Worm (Caenorhabditis elegans) whole organism, midembryonic: ENCODE data around the gene sds-22.

Experiments
- T22C8.4 ChIP-seq: fragments of 200-800 bp; sonication (Bioruptor generic); IDR thresholded peaks from 2 replicates; pipeline ENCODE4 v1.3.6; 2022; ENCODE audit warnings: missing genetic modification characterization, missing compliant biosample characterization
- cog-1 ChIP-seq: sonication (generic microtip); optimal IDR thresholded peaks from 2 replicates; lab custom pipeline; 2016; ENCODE audit warnings: missing genetic modification characterization, missing compliant biosample characterization
- flt-1 ChIP-seq: fragments of 200-800 bp; sonication (Bioruptor generic); IDR thresholded peaks from 2 replicates; pipeline ENCODE4 v1.3.6; 2022; ENCODE audit warnings: missing genetic modification characterization, missing compliant biosample characterization
- klf-2 ChIP-seq: fragments of 200-800 bp; sonication (Bioruptor generic); conservative IDR thresholded peaks from 2 replicates; pipeline ENCODE4 v1.3.6; 2022; ENCODE audit warnings: missing genetic modification reagents, missing genetic modification characterization, missing compliant biosample characterization
- med-1 ChIP-seq: sonication (generic microtip); optimal IDR thresholded peaks from 2 replicates; lab custom pipeline; 2017; ENCODE audit warnings: missing genetic modification characterization, mild to moderate bottlenecking, missing compliant biosample characterization, antibody characterized with exemption, missing genetic modification reagents; ENCODE audit not compliant: insufficient read depth
- ref-1 ChIP-seq: fragments of 200-800 bp; sonication (Bioruptor generic); conservative IDR thresholded peaks from 2 replicates; pipeline ENCODE4 v1.3.6; 2022; ENCODE audit warnings: missing genetic modification reagents, missing genetic modification characterization, missing compliant biosample characterization
- tab-1 ChIP-seq: fragments of 200-800 bp; sonication (Bioruptor generic); IDR thresholded peaks from 2 replicates; pipeline ENCODE4 v1.3.6; 2022; ENCODE audit warnings: missing genetic modification characterization, missing compliant biosample characterization
- ztf-23 ChIP-seq: fragments of 200-800 bp; sonication (Bioruptor generic); IDR thresholded peaks from 2 replicates; pipeline ENCODE4 v1.3.6; 2022; ENCODE audit warnings: missing genetic modification reagents, missing genetic modification characterization, missing compliant biosample characterization
- ztf-29 ChIP-seq: fragments of 200-800 bp; sonication (Bioruptor generic); IDR thresholded peaks from 2 replicates; pipeline ENCODE4 v1.3.6; 2022; ENCODE audit warnings: missing genetic modification reagents, missing genetic modification characterization, missing compliant biosample characterization

sds-22 gene

DNA sequence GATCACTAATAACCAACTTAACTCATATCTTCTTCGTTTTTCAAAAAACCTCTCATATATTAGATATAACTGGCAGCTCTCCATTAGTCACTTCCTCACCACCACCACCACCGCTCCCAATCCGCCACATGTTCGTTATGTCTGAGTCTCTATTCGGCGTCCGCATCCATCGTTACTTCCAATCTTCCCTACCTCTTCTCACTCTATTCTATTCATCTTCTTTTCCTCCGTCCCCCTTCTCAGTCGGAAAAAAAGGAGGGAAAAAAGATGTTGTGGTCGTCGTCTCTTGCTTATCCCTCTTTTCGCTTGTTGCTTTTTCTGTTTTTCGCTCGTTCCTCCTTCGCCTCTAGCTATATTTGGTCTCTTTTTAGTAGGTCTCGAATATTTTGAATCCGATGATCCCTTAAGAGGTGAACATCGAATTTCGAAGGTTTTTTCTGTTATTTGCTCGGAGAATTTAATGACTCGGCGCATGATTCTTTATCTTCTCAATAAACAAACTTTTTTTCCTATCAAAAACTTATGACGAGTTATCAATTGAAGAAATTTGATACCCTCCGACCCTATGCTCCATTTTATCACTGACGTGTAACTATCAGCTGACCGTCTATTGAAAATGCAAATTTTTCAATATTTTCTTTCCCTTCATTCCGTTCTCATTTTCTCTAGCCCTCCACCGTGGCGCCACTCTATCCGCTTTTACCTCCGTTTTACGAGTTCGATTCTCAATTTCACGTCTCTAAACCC lies 33.8 kb downstream of the sds-22 start:
- TF ChIP-seq flt-1 (GFP tag; lab: Robert Waterston, UW) (0 out of 2 replicates have a peak, but pooled peaks have one; percentile 63), ztf-23 (0 out of 2 replicates have a peak, but pooled peaks have one; percentile 54), ztf-29 (GFP tag; lab: Robert Waterston, UW) (no peak)

- TF ChIP-seq ztf-23 (no peak), med-1 (no peak), ztf-29 (GFP tag; lab: Robert Waterston, UW) (no peak), cog-1 (tag; lab: Kevin White, UChicago) (no peak), T22C8.4 (GFP tag; lab: Robert Waterston, UW) (no peak), flt-1 (GFP tag; lab: Robert Waterston, UW) (no peak), tab-1 (GFP tag; lab: Robert Waterston, UW) (no peak), klf-2 (GFP tag; lab: Robert Waterston, UW) (no peak), ref-1 (GFP tag; lab: Robert Waterston, UW) (no peak)
Measured at ce11 chrII:7892761-7893272, 34.6 kb downstream of the sds-22 start, which contains the start of gene ptc-1. ptc-1 (plus strand) TSS chrII:7893222.

ce11 chrII:7893648-7894047 lies 35.4 kb downstream of the sds-22 start:
- no peak for TF ChIP-seq cog-1 (tag; lab: Kevin White, UChicago)
- TF ChIP-seq ztf-23 = no peak
- TF ChIP-seq ref-1 (GFP tag; lab: Robert Waterston, UW) = no peak
- no peak for TF ChIP-seq klf-2 (GFP tag; lab: Robert Waterston, UW)
- TF ChIP-seq tab-1 (GFP tag; lab: Robert Waterston, UW) = no peak
- no peak for TF ChIP-seq flt-1 (GFP tag; lab: Robert Waterston, UW)
- no peak for TF ChIP-seq med-1
- TF ChIP-seq T22C8.4 (GFP tag; lab: Robert Waterston, UW) = no peak
- TF ChIP-seq ztf-29 (GFP tag; lab: Robert Waterston, UW) = no peak

DNA sequence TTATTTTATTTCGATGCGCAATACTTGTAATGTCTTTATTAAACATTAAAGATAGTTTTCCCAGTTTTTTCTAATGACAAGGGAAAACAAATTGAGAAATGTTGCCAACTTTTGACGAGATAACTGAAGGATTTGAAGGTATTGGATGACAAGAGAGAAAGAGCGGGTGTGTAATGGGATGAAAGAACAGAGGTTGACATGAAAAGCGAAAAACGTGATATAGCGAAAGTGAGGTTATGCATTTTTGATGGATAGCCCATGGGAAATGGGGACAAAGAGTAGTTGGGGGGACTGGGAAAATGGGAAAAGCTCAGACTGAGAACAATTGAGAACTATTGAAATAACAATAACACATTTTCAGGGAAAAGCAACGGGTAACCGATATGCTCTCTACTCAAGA lies 37.0 kb downstream of the sds-22 start:
- TF ChIP-seq T22C8.4 (GFP tag; lab: Robert Waterston, UW) = no peak
- TF ChIP-seq med-1 = no peak
- TF ChIP-seq tab-1 (GFP tag; lab: Robert Waterston, UW) = no peak

DNA sequence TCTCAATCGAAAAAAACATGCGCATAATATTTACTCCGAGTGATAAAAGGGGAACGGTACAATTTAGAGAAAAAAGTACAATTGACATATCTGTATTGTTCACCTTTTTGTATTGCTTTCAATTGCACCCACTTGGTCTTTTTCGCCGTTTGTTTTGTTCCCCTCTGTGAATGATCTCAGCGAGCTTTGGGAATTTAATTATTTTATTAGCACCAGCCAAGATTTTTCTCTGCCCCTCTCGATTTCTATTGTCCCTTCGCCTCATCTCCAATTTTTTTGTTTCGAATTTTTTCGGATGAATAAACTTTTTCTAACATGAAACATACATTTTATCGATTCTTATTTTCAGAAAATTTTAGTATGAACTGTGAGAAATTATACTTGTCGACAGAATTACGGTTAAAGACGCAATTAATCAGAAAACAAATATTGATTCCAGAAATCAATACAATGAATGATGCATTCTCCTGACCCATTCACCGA lies 42.0 kb downstream of the sds-22 start, which contains the start of gene rev-1:
rev-1 (plus strand) TSS at position 433 of the 483 bp plus-strand sequence.
- TF ChIP-seq cog-1 (tag; lab: Kevin White, UChicago) (no peak), ztf-29 (GFP tag; lab: Robert Waterston, UW) (no peak), ref-1 (GFP tag; lab: Robert Waterston, UW) (no peak), T22C8.4 (GFP tag; lab: Robert Waterston, UW) (no peak), med-1 (no peak), klf-2 (GFP tag; lab: Robert Waterston, UW) (no peak), ztf-23 (no peak), tab-1 (GFP tag; lab: Robert Waterston, UW) (no peak), flt-1 (GFP tag; lab: Robert Waterston, UW) (no peak)

DNA sequence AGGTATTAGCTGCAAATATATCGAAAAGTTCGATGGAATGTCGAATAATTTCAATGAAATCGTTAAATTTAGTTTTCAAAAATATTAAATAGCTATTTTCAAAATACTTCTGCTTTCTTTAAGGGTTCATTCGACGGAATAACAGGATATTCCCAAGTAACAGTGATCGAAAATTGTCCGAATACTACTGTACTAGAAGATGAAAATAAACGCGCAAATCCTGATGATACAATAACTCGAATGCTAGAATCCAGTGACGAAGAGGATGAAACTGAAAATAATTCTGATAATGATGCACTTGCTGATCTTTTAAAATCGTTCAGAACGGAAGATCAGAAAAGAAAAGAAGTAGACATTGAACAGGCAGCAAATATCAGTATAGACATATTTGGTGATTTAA lies 42.6 kb downstream of the sds-22 start:
- TF ChIP-seq tab-1 (GFP tag; lab: Robert Waterston, UW) = no peak
- TF ChIP-seq flt-1 (GFP tag; lab: Robert Waterston, UW) = no peak
- no peak for TF ChIP-seq T22C8.4 (GFP tag; lab: Robert Waterston, UW)
- TF ChIP-seq med-1 = no peak
- no peak for TF ChIP-seq cog-1 (tag; lab: Kevin White, UChicago)
- no peak for TF ChIP-seq ref-1 (GFP tag; lab: Robert Waterston, UW)
- TF ChIP-seq ztf-23 = no peak
- TF ChIP-seq klf-2 (GFP tag; lab: Robert Waterston, UW) = no peak
- no peak for TF ChIP-seq ztf-29 (GFP tag; lab: Robert Waterston, UW)

- TF ChIP-seq klf-2 (GFP tag; lab: Robert Waterston, UW) (no peak), ztf-29 (GFP tag; lab: Robert Waterston, UW) (no peak), cog-1 (tag; lab: Kevin White, UChicago) (no peak), flt-1 (GFP tag; lab: Robert Waterston, UW) (no peak), tab-1 (GFP tag; lab: Robert Waterston, UW) (no peak), med-1 (no peak), ref-1 (GFP tag; lab: Robert Waterston, UW) (no peak), T22C8.4 (GFP tag; lab: Robert Waterston, UW) (no peak), ztf-23 (no peak)
Measured at ce11 chrII:7901990-7902389, 43.8 kb downstream of the sds-22 start.

ce11 chrII:7907539-7907997 lies 49.4 kb downstream of the sds-22 start, which contains the start of gene best-23:
best-23 (minus strand) TSS chrII:7907589.
- no peak for TF ChIP-seq ztf-29 (GFP tag; lab: Robert Waterston, UW)
- no peak for TF ChIP-seq tab-1 (GFP tag; lab: Robert Waterston, UW)
- TF ChIP-seq ref-1 (GFP tag; lab: Robert Waterston, UW) = no peak
